Fruit fly (Drosophila melanogaster) whole organism, embryonic: Measurements from ENCODE around the gene CG10348.

ENCODE experiments used
- CG10274 ChIP-seq: fragments of 200-800 bp; sonication (Bioruptor generic); optimal IDR thresholded peaks from 3 replicates; lab custom pipeline; 2017; ENCODE audit warnings: missing biosample characterization, mild to moderate bottlenecking, missing genetic modification characterization
- CG10565 ChIP-seq: fragments of 200-800 bp; sonication (Bioruptor generic); optimal IDR thresholded peaks from 3 replicates; lab custom pipeline; 2016; ENCODE audit warnings: missing biosample characterization, mild to moderate bottlenecking, missing genetic modification characterization
- CG10959 ChIP-seq: fragments of 200-800 bp; sonication (Bioruptor generic); IDR thresholded peaks from 2 replicates; pipeline ENCODE4 v1.3.6; 2022; ENCODE audit warnings: missing biosample characterization, missing genetic modification characterization
- CG10979 ChIP-seq: fragments of 200-800 bp; sonication (Bioruptor generic); optimal IDR thresholded peaks from 2 replicates; lab custom pipeline; 2018; ENCODE audit warnings: missing biosample characterization, mild to moderate bottlenecking, missing genetic modification characterization, moderate library complexity
- CG11504 ChIP-seq: fragments of 200-800 bp; sonication (Bioruptor generic); optimal IDR thresholded peaks from 3 replicates; lab custom pipeline; 2019; ENCODE audit warnings: missing biosample characterization, mild to moderate bottlenecking, missing genetic modification characterization, moderate library complexity
- CG12391 ChIP-seq: fragments of 200-800 bp; sonication (Bioruptor generic); optimal IDR thresholded peaks from 3 replicates; lab custom pipeline; 2018; ENCODE audit warnings: missing biosample characterization, mild to moderate bottlenecking, missing genetic modification characterization, moderate library complexity
- CG12659 ChIP-seq: fragments of 200-800 bp; sonication (Bioruptor generic); optimal IDR thresholded peaks from 3 replicates; lab custom pipeline; 2017; ENCODE audit warnings: mild to moderate bottlenecking, missing biosample characterization, missing genetic modification reagents, missing genetic modification characterization
- CG14050 ChIP-seq: fragments of 200-800 bp; sonication (Bioruptor generic); IDR thresholded peaks from 3 replicates; pipeline ENCODE4 v1.3.6; 2022; ENCODE audit warnings: missing biosample characterization, missing genetic modification characterization
- CG16813 ChIP-seq: fragments of 200-800 bp; sonication (Bioruptor generic); IDR thresholded peaks from 3 replicates; pipeline ENCODE4 v1.3.6; 2022; ENCODE audit warnings: missing biosample characterization, missing genetic modification characterization; ENCODE audit not compliant: partially characterized antibody
- CG16863 ChIP-seq: fragments of 200-800 bp; sonication (Bioruptor generic); optimal IDR thresholded peaks from 3 replicates; lab custom pipeline; 2016; ENCODE audit warnings: missing biosample characterization, missing genetic modification characterization
- CG17328 ChIP-seq: fragments of 200-800 bp; sonication (Bioruptor generic); IDR thresholded peaks from 2 replicates; pipeline ENCODE4 v1.3.6; 2022; ENCODE audit warnings: missing biosample characterization, missing genetic modification characterization
- CG17612 ChIP-seq: fragments of 200-800 bp; sonication (Bioruptor generic); IDR thresholded peaks from 2 replicates; pipeline ENCODE4 v1.3.6; 2022; ENCODE audit warnings: missing biosample characterization, missing genetic modification characterization
- CG2129 ChIP-seq: fragments of 200-800 bp; sonication (Bioruptor generic); IDR thresholded peaks from 2 replicates; pipeline ENCODE4 v1.3.6; 2022; ENCODE audit warnings: missing biosample characterization, missing genetic modification characterization; ENCODE audit not compliant: partially characterized antibody
- CG2202 ChIP-seq: fragments of 200-800 bp; sonication (Bioruptor generic); optimal IDR thresholded peaks from 2 replicates; lab custom pipeline; 2018; ENCODE audit warnings: missing biosample characterization, mild to moderate bottlenecking, missing genetic modification characterization
- CG31224 ChIP-seq: fragments of 200-800 bp; sonication (Bioruptor generic); IDR thresholded peaks from 2 replicates; pipeline ENCODE4 v1.3.6; 2022; ENCODE audit warnings: missing biosample characterization, missing genetic modification characterization
- CG34376 ChIP-seq: fragments of 200-800 bp; sonication (Bioruptor generic); optimal IDR thresholded peaks from 2 replicates; lab custom pipeline; 2018; ENCODE audit warnings: missing biosample characterization, mild to moderate bottlenecking, missing genetic modification characterization
- CG4707 ChIP-seq: fragments of 200-800 bp; sonication (Bioruptor generic); optimal IDR thresholded peaks from 2 replicates; lab custom pipeline; 2018; ENCODE audit warnings: missing biosample characterization, mild to moderate bottlenecking, missing genetic modification characterization, moderate library complexity
- CG5180 ChIP-seq: fragments of 200-800 bp; sonication (Bioruptor generic); optimal IDR thresholded peaks from 3 replicates; lab custom pipeline; 2017; ENCODE audit warnings: missing biosample characterization, missing genetic modification characterization, mild to moderate bottlenecking, moderate library complexity, missing genetic modification reagents
- CG6689 ChIP-seq: fragments of 200-800 bp; sonication (Bioruptor generic); IDR thresholded peaks from 2 replicates; pipeline ENCODE4 v1.3.6; 2022; ENCODE audit warnings: missing biosample characterization, missing genetic modification characterization
- CG8388 ChIP-seq: fragments of 200-800 bp; sonication (Bioruptor generic); optimal IDR thresholded peaks from 2 replicates; lab custom pipeline; 2019; ENCODE audit warnings: missing biosample characterization, mild to moderate bottlenecking, missing genetic modification characterization, moderate library complexity
- CG9932 ChIP-seq: fragments of 200-800 bp; sonication (Bioruptor generic); IDR thresholded peaks from 2 replicates; pipeline ENCODE4 v1.3.6; 2022; ENCODE audit warnings: missing biosample characterization, missing genetic modification characterization
- Ets65A ChIP-seq: fragments of 200-800 bp; sonication (Bioruptor generic); peaks from one replicate; lab custom pipeline; 2016; ENCODE audit warnings: missing biosample characterization, missing genetic modification characterization
- H15 ChIP-seq: fragments of 200-800 bp; sonication (Bioruptor generic); IDR thresholded peaks from 3 replicates; pipeline ENCODE4 v1.3.6; 2022; ENCODE audit warnings: missing biosample characterization, missing genetic modification characterization
- HLH3B ChIP-seq: fragments of 200-800 bp; sonication (Bioruptor generic); IDR thresholded peaks from 2 replicates; pipeline ENCODE4 v1.3.6; 2022; ENCODE audit warnings: missing biosample characterization, missing genetic modification characterization
- Hr51 ChIP-seq, 2 experiments: fragments of 200-800 bp; sonication (Bioruptor generic); optimal IDR thresholded peaks; 2 replicates in 1 of 2; 3 replicates in 1 of 2; lab custom pipeline; 2016 to 2018; ENCODE audit warnings: missing biosample characterization in 2 of 2, missing genetic modification characterization in 2 of 2, mild to moderate bottlenecking in 1 of 2, moderate library complexity in 1 of 2
- PHDP ChIP-seq: fragments of 200-800 bp; sonication (Bioruptor generic); optimal IDR thresholded peaks from 3 replicates; lab custom pipeline; 2018; ENCODE audit warnings: missing biosample characterization, mild to moderate bottlenecking, missing genetic modification characterization, moderate library complexity
- Sox100B ChIP-seq: fragments of 200-800 bp; sonication (Bioruptor generic); optimal IDR thresholded peaks from 3 replicates; lab custom pipeline; 2018; ENCODE audit warnings: missing biosample characterization, mild to moderate bottlenecking, missing genetic modification characterization
- Sry-β ChIP-seq: fragments of 200-800 bp; sonication (Bioruptor generic); optimal IDR thresholded peaks from 2 replicates; lab custom pipeline; 2018; ENCODE audit warnings: missing biosample characterization, mild to moderate bottlenecking, missing genetic modification characterization, moderate library complexity
- ab ChIP-seq: fragments of 200-800 bp; sonication (Bioruptor generic); optimal IDR thresholded peaks from 2 replicates; lab custom pipeline; 2016; ENCODE audit warnings: missing biosample characterization, missing genetic modification characterization
- ac ChIP-seq: fragments of 200-800 bp; sonication (Bioruptor generic); optimal IDR thresholded peaks from 3 replicates; lab custom pipeline; 2017; ENCODE audit warnings: missing biosample characterization, mild to moderate bottlenecking, missing genetic modification characterization
- br ChIP-seq: fragments of >200 bp; optimal IDR thresholded peaks from 2 replicates; lab custom pipeline; 2017
- danr ChIP-seq: fragments of 200-800 bp; sonication (Bioruptor generic); IDR thresholded peaks from 2 replicates; pipeline ENCODE4 v1.3.6; 2022; ENCODE audit warnings: missing biosample characterization, missing genetic modification characterization
- dmrt11E ChIP-seq: fragments of 200-800 bp; sonication (Bioruptor generic); optimal IDR thresholded peaks from 3 replicates; lab custom pipeline; 2018; ENCODE audit warnings: missing biosample characterization, mild to moderate bottlenecking, missing genetic modification characterization, moderate library complexity
- emc ChIP-seq: fragments of 200-800 bp; sonication (Bioruptor generic); optimal IDR thresholded peaks from 2 replicates; lab custom pipeline; 2016; ENCODE audit warnings: missing biosample characterization, missing genetic modification characterization
- gcm ChIP-seq: fragments of 200-800 bp; sonication (Bioruptor generic); optimal IDR thresholded peaks from 2 replicates; lab custom pipeline; 2019; ENCODE audit warnings: missing biosample characterization, mild to moderate bottlenecking, missing genetic modification characterization, moderate library complexity
- grn ChIP-seq: fragments of 200-800 bp; sonication (Bioruptor generic); optimal IDR thresholded peaks from 3 replicates; lab custom pipeline; 2017; ENCODE audit warnings: missing biosample characterization, missing genetic modification characterization
- gsb ChIP-seq: fragments of 200-800 bp; sonication (Bioruptor generic); IDR thresholded peaks from 2 replicates; pipeline ENCODE4 v1.3.6; 2022; ENCODE audit warnings: missing biosample characterization, missing genetic modification characterization
- h ChIP-seq: fragments of >200 bp; optimal IDR thresholded peaks from 2 replicates; lab custom pipeline; 2017
- jigr1 ChIP-seq: fragments of 200-800 bp; sonication (Bioruptor generic); IDR thresholded peaks from 3 replicates; pipeline ENCODE4 v1.3.6; 2022; ENCODE audit warnings: missing biosample characterization, missing genetic modification characterization
- lov ChIP-seq, 2 experiments: fragments of 200-800 bp in 1 of 2; fragments of >200 bp in 1 of 2; sonication (Bioruptor generic) in 1 of 2; IDR thresholded peaks in 1 of 2; optimal IDR thresholded peaks in 1 of 2; 2 replicates in 1 of 2; 3 replicates in 1 of 2; pipeline versions ENCODE4 v1.3.6 to Lab custom; 2017 to 2022; ENCODE audit warnings: missing biosample characterization in 1 of 2, missing genetic modification characterization in 1 of 2
- pfk ChIP-seq: fragments of 200-800 bp; sonication (Bioruptor generic); optimal IDR thresholded peaks from 2 replicates; lab custom pipeline; 2018; ENCODE audit warnings: missing biosample characterization, mild to moderate bottlenecking, missing genetic modification characterization, moderate library complexity
- pros ChIP-seq: fragments of 200-800 bp; sonication (Bioruptor generic); optimal IDR thresholded peaks from 3 replicates; lab custom pipeline; 2019; ENCODE audit warnings: missing biosample characterization, mild to moderate bottlenecking, missing genetic modification characterization, moderate library complexity
- sima ChIP-seq: fragments of 200-800 bp; sonication (Bioruptor generic); optimal IDR thresholded peaks from 2 replicates; lab custom pipeline; 2016; ENCODE audit warnings: missing biosample characterization, missing genetic modification characterization
- sob ChIP-seq: fragments of 200-800 bp; sonication (Bioruptor generic); IDR thresholded peaks from 2 replicates; pipeline ENCODE4 v1.3.6; 2022; ENCODE audit warnings: missing biosample characterization, missing genetic modification characterization
- tap ChIP-seq: fragments of 200-800 bp; optimal IDR thresholded peaks from 3 replicates; lab custom pipeline; 2019; ENCODE audit warnings: missing biosample characterization, mild to moderate bottlenecking, missing genetic modification characterization, moderate library complexity
- toy ChIP-seq: fragments of 200-800 bp; sonication (Bioruptor generic); IDR thresholded peaks from 2 replicates; pipeline ENCODE4 v1.3.6; 2022; ENCODE audit warnings: missing biosample characterization, missing genetic modification characterization
- tx ChIP-seq: fragments of 200-800 bp; sonication (Bioruptor generic); optimal IDR thresholded peaks from 2 replicates; lab custom pipeline; 2016; ENCODE audit warnings: missing biosample characterization, missing genetic modification characterization
- zf30C ChIP-seq: fragments of 200-800 bp; sonication (Bioruptor generic); optimal IDR thresholded peaks from 3 replicates; lab custom pipeline; 2018; ENCODE audit warnings: missing biosample characterization, mild to moderate bottlenecking, missing genetic modification characterization

The CG10348 gene

dm6 chr2L:18693877-18694723 is 38.2 kb downstream of the CG10348 start (continued):
- 0 out of 2 replicates have a peak, but pooled peaks have one; percentile 16 for TF ChIP-seq gsb (GFP tag; lab: Robert Waterston, UW)
- peak; percentile 89 for TF ChIP-seq Ets65A (GFP tag; lab: Kevin White, UChicago)
- no peak for TF ChIP-seq br (lab: Kevin White, UChicago)
- peak; percentile 50 for TF ChIP-seq CG12659 (GFP tag; lab: Kevin White, UChicago)
- no peak for TF ChIP-seq ac (GFP tag; lab: Kevin White, UChicago)
- no peak for TF ChIP-seq h
- TF ChIP-seq PHDP: peak; percentile 50
- peak; percentile 28 for TF ChIP-seq Sox100B (GFP tag; lab: Kevin White, UChicago)
- TF ChIP-seq CG5180 (GFP tag; lab: Kevin White, UChicago): peak; percentile 28
- no peak for TF ChIP-seq CG16813 (GFP tag; lab: Robert Waterston, UW)
- TF ChIP-seq pfk (GFP tag; lab: Kevin White, UChicago): no peak
- TF ChIP-seq CG12391 (tag; lab: Kevin White, UChicago): peak; percentile 48
- TF ChIP-seq CG10979 (tag; lab: Kevin White, UChicago): peak; percentile 12
- no peak; the same call in 2 of the 3 replicates for TF ChIP-seq CG14050
- TF ChIP-seq CG6689 (GFP tag; lab: Robert Waterston, UW): peak; percentile 69
- TF ChIP-seq CG9932 (GFP tag; lab: Robert Waterston, UW): peak; percentile 52
- TF ChIP-seq emc (GFP tag; lab: Kevin White, UChicago): no peak
- TF ChIP-seq CG16863 (GFP tag; lab: Kevin White, UChicago): peak; percentile 26
- peak; percentile 37; the same call in 1 of the 2 replicates for TF ChIP-seq sob (GFP tag; lab: Robert Waterston, UW)
- TF ChIP-seq sima (GFP tag; lab: Kevin White, UChicago): no peak
- peak; percentile 68; the same call in 2 of the 3 replicates for TF ChIP-seq H15 (GFP tag; lab: Robert Waterston, UW)
- TF ChIP-seq Hr51 (GFP tag; optimal IDR thresholded peaks at IDR 0.05; lab: Kevin White, UChicago): peak; percentile 27 to 43
- TF ChIP-seq CG10274 (GFP tag; lab: Kevin White, UChicago): peak; percentile 42
- peak; percentile 69 for TF ChIP-seq CG34376 (GFP tag; lab: Kevin White, UChicago)
- TF ChIP-seq jigr1 (GFP tag; lab: Robert Waterston, UW): no peak
- TF ChIP-seq dmrt11E: no peak
- peak; percentile 68 for TF ChIP-seq CG17328 (GFP tag; lab: Robert Waterston, UW)
- TF ChIP-seq gcm (GFP tag; lab: Kevin White, UChicago): no peak
- no peak for TF ChIP-seq tap
- no peak for TF ChIP-seq Sry-β (GFP tag; lab: Kevin White, UChicago)
- TF ChIP-seq CG2202: no peak
- no peak for TF ChIP-seq CG2129 (GFP tag; lab: Robert Waterston, UW)
- TF ChIP-seq CG8388: no peak
- peak; percentile 23 for TF ChIP-seq grn (GFP tag; lab: Kevin White, UChicago)
- no peak for TF ChIP-seq lov (optimal IDR thresholded peaks at IDR 0.05; lab: Kevin White, UChicago)
- 0 out of 3 replicates have a peak, but pooled peaks have one; percentile 31 for TF ChIP-seq lov (GFP tag; IDR thresholded peaks at IDR 0.05; lab: Robert Waterston, UW)
- 0 out of 2 replicates have a peak, but pooled peaks have one; percentile 12 for TF ChIP-seq CG17612 (GFP tag; lab: Robert Waterston, UW)
- 0 out of 2 replicates have a peak, but pooled peaks have one; percentile 5 for TF ChIP-seq toy (GFP tag; lab: Robert Waterston, UW)
- TF ChIP-seq ab: peak; percentile 27
- TF ChIP-seq tx (GFP tag; lab: Kevin White, UChicago): peak; percentile 49
- TF ChIP-seq CG11504: peak; percentile 9
- TF ChIP-seq CG10959 (GFP tag; lab: Robert Waterston, UW): peak; percentile 31; the same call in 1 of the 2 replicates
- no peak for TF ChIP-seq danr (GFP tag; lab: Robert Waterston, UW)
- no peak for TF ChIP-seq CG10565
- 0 out of 2 replicates have a peak, but pooled peaks have one; percentile 18 for TF ChIP-seq CG31224 (GFP tag; lab: Robert Waterston, UW)
- no peak for TF ChIP-seq CG4707
- no peak for TF ChIP-seq pros
- peak; percentile 94 for TF ChIP-seq zf30C
- peak; percentile 52; the same call in 1 of the 2 replicates for TF ChIP-seq HLH3B (GFP tag; lab: Robert Waterston, UW)
